Fruit fly (Drosophila melanogaster) Kc167 (cell line): ENCODE measurements around the gene RhoGAP19D.

Experiments
- Myc ChIP-seq: fragments of >200 bp; optimal IDR thresholded peaks from 2 replicates; lab custom pipeline; 2017; ENCODE audit warnings: missing external identifiers
- h ChIP-seq: fragments of >200 bp; optimal IDR thresholded peaks from 3 replicates; lab custom pipeline; 2018; ENCODE audit warnings: missing external identifiers
- insv ChIP-seq: fragments of >200 bp; optimal IDR thresholded peaks from 3 replicates; lab custom pipeline; 2018; ENCODE audit warnings: missing external identifiers
- psq ChIP-seq: fragments of >200 bp; optimal IDR thresholded peaks from 2 replicates; lab custom pipeline; 2017; ENCODE audit warnings: missing external identifiers

DNA sequence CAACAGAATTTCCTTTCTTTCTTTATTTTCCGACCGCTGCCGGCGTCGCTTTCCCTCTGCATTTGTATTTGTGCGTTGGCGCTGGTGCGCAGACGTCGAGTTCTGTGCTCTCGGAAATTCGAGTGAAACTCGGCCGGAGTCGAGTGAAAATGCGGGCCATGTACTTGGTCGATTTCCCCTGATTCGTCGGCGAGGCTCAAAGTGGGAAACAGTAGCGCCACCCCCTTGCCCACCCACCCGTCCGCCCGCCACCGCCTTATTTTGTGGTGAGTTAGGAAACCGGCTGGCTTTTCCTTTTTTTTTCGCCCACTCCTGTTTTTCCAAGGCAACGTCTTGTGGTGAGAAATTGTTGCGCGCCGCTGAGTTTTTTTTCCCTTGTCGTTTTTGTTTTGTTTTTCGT is 49.1 kb upstream of the RhoGAP19D start:
- TF ChIP-seq psq (lab: Kevin White, UChicago), result no peak
- no peak for TF ChIP-seq insv (lab: Kevin White, UChicago)
- TF ChIP-seq Myc (lab: Kevin White, UChicago), result no peak
- no peak for TF ChIP-seq h (lab: Kevin White, UChicago)
